Worm (Caenorhabditis elegans) whole organism, mixed stage, embryonic: ENCODE measurements around the gene C55C3.73.

Source experiments
- blmp-1 ChIP-seq: fragments of 150-350 bp; optimal IDR thresholded peaks from 2 replicates; lab custom pipeline; 2014; ENCODE audit warnings: missing biosample characterization, missing genetic modification characterization
- cnd-1 ChIP-seq: fragments of 200-800 bp; sonication (Bioruptor generic); optimal IDR thresholded peaks from 2 replicates; lab custom pipeline; 2018; ENCODE audit warnings: mild to moderate bottlenecking, missing genetic modification characterization, missing compliant biosample characterization
- elt-1 ChIP-seq: sonication (generic microtip); optimal IDR thresholded peaks from 2 replicates; lab custom pipeline; 2017; ENCODE audit warnings: missing genetic modification characterization, mild to moderate bottlenecking, missing compliant biosample characterization, antibody characterized with exemption, moderate library complexity, borderline replicate concordance; ENCODE audit not compliant: insufficient read depth
- elt-3 ChIP-seq: fragments of 150-350 bp; optimal IDR thresholded peaks from 2 replicates; lab custom pipeline; 2014; ENCODE audit warnings: missing biosample characterization, missing genetic modification characterization
- lin-32 ChIP-seq: fragments of 200-800 bp; sonication (Bioruptor generic); optimal IDR thresholded peaks from 2 replicates; lab custom pipeline; 2018; ENCODE audit warnings: mild to moderate bottlenecking, missing genetic modification characterization, missing compliant biosample characterization
- lsy-2 ChIP-seq: fragments of 150-350 bp; optimal IDR thresholded peaks from 2 replicates; lab custom pipeline; 2014; ENCODE audit warnings: missing biosample characterization, missing genetic modification characterization
- nhr-2 ChIP-seq: fragments of 150-350 bp; optimal IDR thresholded peaks from 2 replicates; lab custom pipeline; 2014; ENCODE audit warnings: missing biosample characterization, missing genetic modification characterization
- nhr-237 ChIP-seq: fragments of 150-350 bp; optimal IDR thresholded peaks from 2 replicates; lab custom pipeline; 2014; ENCODE audit warnings: missing biosample characterization, missing genetic modification characterization
- nhr-28 ChIP-seq: fragments of 150-350 bp; optimal IDR thresholded peaks from 2 replicates; lab custom pipeline; 2014; ENCODE audit warnings: missing biosample characterization, missing genetic modification characterization
- pha-4 ChIP-seq: fragments of 150-350 bp; optimal IDR thresholded peaks from 2 replicates; lab custom pipeline; 2018; ENCODE audit warnings: missing biosample characterization, missing genetic modification reagents, missing genetic modification characterization
- snpc-4 ChIP-seq: fragments of 150-350 bp; optimal IDR thresholded peaks from 2 replicates; lab custom pipeline; 2014; ENCODE audit warnings: missing biosample characterization, missing genetic modification characterization
- tbx-8 ChIP-seq: fragments of 200-800 bp; sonication (Bioruptor generic); optimal IDR thresholded peaks from 2 replicates; lab custom pipeline; 2018; ENCODE audit warnings: mild to moderate bottlenecking, missing genetic modification characterization, moderate library complexity, missing compliant biosample characterization
- unc-62 ChIP-seq: fragments of 150-350 bp; optimal IDR thresholded peaks from 2 replicates; lab custom pipeline; 2014; ENCODE audit warnings: missing biosample characterization, missing genetic modification reagents, missing genetic modification characterization
- ztf-11 ChIP-seq: fragments of 150-350 bp; optimal IDR thresholded peaks from 2 replicates; lab custom pipeline; 2014; ENCODE audit warnings: missing biosample characterization, missing genetic modification characterization

DNA sequence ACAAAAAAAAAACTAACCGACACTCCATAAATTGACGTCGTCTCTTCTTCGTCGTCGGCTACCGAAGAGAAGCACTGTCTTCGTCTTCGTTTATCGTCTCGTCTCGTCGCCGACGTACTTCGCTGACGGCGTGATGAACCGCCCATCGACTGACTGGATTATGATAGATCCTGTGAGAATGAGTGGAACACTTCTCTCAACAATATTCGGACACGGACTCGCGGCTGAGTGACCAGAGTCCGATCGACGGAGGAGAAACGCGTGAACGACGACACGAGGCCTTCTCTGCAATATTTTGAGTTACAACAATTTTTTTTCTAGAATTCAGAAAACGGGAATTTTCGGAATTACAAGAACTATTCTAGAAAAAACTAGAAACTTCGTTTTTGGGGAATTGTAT is 43.0 kb downstream of the C55C3.73 start, which contains the start of gene skn-1:
- no peak for TF ChIP-seq snpc-4
- no peak for TF ChIP-seq lin-32
- TF ChIP-seq pha-4 (tag; lab: Kevin White, UChicago), result no peak
- TF ChIP-seq tbx-8 (GFP tag; lab: Kevin White, UChicago), result no peak
- TF ChIP-seq blmp-1 (tag; lab: Kevin White, UChicago), result no peak
- no peak for TF ChIP-seq cnd-1 (tag; lab: Kevin White, UChicago)
- TF ChIP-seq elt-1 (tag; lab: Kevin White, UChicago), result no peak
- no peak for TF ChIP-seq ztf-11 (tag; lab: Kevin White, UChicago)
- no peak for TF ChIP-seq unc-62 (GFP tag; lab: Kevin White, UChicago)
- TF ChIP-seq nhr-237 (tag; lab: Kevin White, UChicago), result no peak
- no peak for TF ChIP-seq elt-3 (tag; lab: Kevin White, UChicago)
- TF ChIP-seq lsy-2 (tag; lab: Kevin White, UChicago), result no peak
- TF ChIP-seq nhr-2 (tag; lab: Kevin White, UChicago), result no peak
- TF ChIP-seq nhr-28 (tag; lab: Kevin White, UChicago), result no peak
